Worm (Caenorhabditis elegans): ENCODE measurements around the gene R12H7.4.

The R12H7.4 gene

ce11 chrX:13201401-13201800 lies 15.5 kb upstream of the R12H7.4 start, which contains the start of gene unc-9:
Gene unc-9, plus strand, starts transcription at chrX:13201770.
- TF ChIP-seq F33H1.4 (GFP tag; IDR thresholded peaks at IDR 0.05), result no peak
- TF ChIP-seq egl-44 (GFP tag; IDR thresholded peaks at IDR 0.05), result no peak
- TF ChIP-seq ceh-79 (tag; optimal IDR thresholded peaks at IDR 0.05), result no peak
- no peak for TF ChIP-seq gei-17 (GFP tag; optimal IDR thresholded peaks at IDR 0.05)
- no peak for TF ChIP-seq mxl-1 (tag; optimal IDR thresholded peaks at IDR 0.05)
- TF ChIP-seq nhr-120 (GFP tag; IDR thresholded peaks at IDR 0.05), result no peak
- no peak for TF ChIP-seq rec-8 (tag; optimal IDR thresholded peaks at IDR 0.05)
- TF ChIP-seq lin-35 (GFP tag; optimal IDR thresholded peaks at IDR 0.05), result no peak

ce11 chrX:13202312-13202711 lies 14.6 kb upstream of the R12H7.4 start:
- TF ChIP-seq zfh-2 (GFP tag; conservative IDR thresholded peaks at IDR 0.05) (peak; percentile 89), egrh-3 (GFP tag; IDR thresholded peaks at IDR 0.05) (peak; percentile 48; the same call in 1 of the 2 replicates), C17E4.6 (GFP tag; IDR thresholded peaks at IDR 0.05) (no peak)

DNA sequence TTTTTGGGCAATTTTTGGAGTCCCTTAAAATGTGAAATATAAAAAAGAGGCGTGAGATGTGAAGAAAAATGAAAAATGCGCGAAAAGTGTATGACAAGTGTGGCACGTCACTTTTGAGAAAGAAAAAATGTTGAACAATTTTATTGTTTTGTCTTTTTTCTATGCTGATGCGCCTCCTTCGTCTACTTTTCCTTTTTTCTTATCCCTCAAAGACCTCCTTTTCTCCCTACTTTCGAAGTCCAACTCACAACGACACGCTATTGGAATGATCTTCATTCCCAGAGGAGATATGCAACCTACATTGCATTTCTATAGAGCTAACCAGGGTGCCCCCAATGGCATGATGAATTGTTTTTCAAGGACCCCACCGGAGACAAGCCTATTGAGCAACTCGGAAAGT lies 10.9 kb upstream of the R12H7.4 start:
- no peak for TF ChIP-seq mes-4 (tag; optimal IDR thresholded peaks at IDR 0.05)
- TF ChIP-seq attf-3 (GFP tag; conservative IDR thresholded peaks at IDR 0.05), result no peak
- TF ChIP-seq lin-35 (GFP tag; optimal IDR thresholded peaks at IDR 0.05), result no peak
- TF ChIP-seq madf-6 (GFP tag; IDR thresholded peaks at IDR 0.05), result no peak
- TF ChIP-seq nfya-1 (tag; optimal IDR thresholded peaks at IDR 0.05; ENCODE audit: borderline replicate concordance, insufficient read depth), result no peak
- no peak for TF ChIP-seq F49E8.2 (tag; optimal IDR thresholded peaks at IDR 0.05; ENCODE audit: insufficient read depth)
- TF ChIP-seq hmg-1.2 (GFP tag; IDR thresholded peaks at IDR 0.05), result no peak
- TF ChIP-seq rpc-1 (optimal IDR thresholded peaks at IDR 0.05), result no peak
- no peak for TF ChIP-seq rpc-1 (tag; optimal IDR thresholded peaks at IDR 0.05)
- no peak for TF ChIP-seq die-1 (tag; optimal IDR thresholded peaks at IDR 0.05)
- TF ChIP-seq ceh-58 (GFP tag; IDR thresholded peaks at IDR 0.05), result no peak
- TF ChIP-seq dox-1 (GFP tag; IDR thresholded peaks at IDR 0.05), result no peak
- TF ChIP-seq xnd-1 (tag; optimal IDR thresholded peaks at IDR 0.05), result no peak
- TF ChIP-seq ceh-40 (GFP tag; IDR thresholded peaks at IDR 0.05), result no peak
- no peak for TF ChIP-seq B0261.1 (tag; optimal IDR thresholded peaks at IDR 0.05)
- no peak for TF ChIP-seq snpc-1.3 (tag; optimal IDR thresholded peaks at IDR 0.05; ENCODE audit: insufficient read depth)
- TF ChIP-seq C06A6.2 (GFP tag; conservative IDR thresholded peaks at IDR 0.05), result no peak
- no peak for TF ChIP-seq hlh-12 (tag; optimal IDR thresholded peaks at IDR 0.05)
- no peak for TF ChIP-seq nhr-179 (tag; optimal IDR thresholded peaks at IDR 0.05)
- TF ChIP-seq Y53G8AR.9 (GFP tag; conservative IDR thresholded peaks at IDR 0.05), result no peak
- no peak for TF ChIP-seq let-607 (tag; optimal IDR thresholded peaks at IDR 0.05)

- TF ChIP-seq hrde-1 (tag; optimal IDR thresholded peaks at IDR 0.05; ENCODE audit: borderline replicate concordance) (no peak), T07F8.4 (tag; optimal IDR thresholded peaks at IDR 0.05) (no peak), mel-28 (tag; optimal IDR thresholded peaks at IDR 0.05; ENCODE audit: borderline replicate concordance) (no peak), B0019.2 (GFP tag; conservative IDR thresholded peaks at IDR 0.05) (no peak), mcd-1 (GFP tag; IDR thresholded peaks at IDR 0.05) (no peak), sdz-38 (tag; optimal IDR thresholded peaks at IDR 0.05) (no peak)
These were observed 10.0 kb upstream of the R12H7.4 start for ce11 chrX:13206911-13207310.

Measured in whole organism, young adult.